Worm (Caenorhabditis elegans): ENCODE measurements around the gene B0454.26.

Gene B0454.26

ce11 chrII:3054221-3054620 lies 15.9 kb upstream of the B0454.26 start, which contains the start of gene lido-13:
lido-13 (minus strand) TSS chrII:3054321.
- no peak for TF ChIP-seq ref-1 (GFP tag; conservative IDR thresholded peaks at IDR 0.05)
- TF ChIP-seq med-1 (GFP tag; optimal IDR thresholded peaks at IDR 0.05; ENCODE audit: insufficient read depth) = no peak
- TF ChIP-seq ztf-29 (GFP tag; IDR thresholded peaks at IDR 0.05) = no peak
- TF ChIP-seq tab-1 (GFP tag; IDR thresholded peaks at IDR 0.05) = no peak
- no peak for TF ChIP-seq cog-1 (tag; optimal IDR thresholded peaks at IDR 0.05)
- no peak for TF ChIP-seq T22C8.4 (GFP tag; IDR thresholded peaks at IDR 0.05)
- no peak for TF ChIP-seq flt-1 (GFP tag; IDR thresholded peaks at IDR 0.05)
- no peak for TF ChIP-seq klf-2 (GFP tag; conservative IDR thresholded peaks at IDR 0.05)
- no peak for TF ChIP-seq ztf-23 (GFP tag; IDR thresholded peaks at IDR 0.05)

DNA sequence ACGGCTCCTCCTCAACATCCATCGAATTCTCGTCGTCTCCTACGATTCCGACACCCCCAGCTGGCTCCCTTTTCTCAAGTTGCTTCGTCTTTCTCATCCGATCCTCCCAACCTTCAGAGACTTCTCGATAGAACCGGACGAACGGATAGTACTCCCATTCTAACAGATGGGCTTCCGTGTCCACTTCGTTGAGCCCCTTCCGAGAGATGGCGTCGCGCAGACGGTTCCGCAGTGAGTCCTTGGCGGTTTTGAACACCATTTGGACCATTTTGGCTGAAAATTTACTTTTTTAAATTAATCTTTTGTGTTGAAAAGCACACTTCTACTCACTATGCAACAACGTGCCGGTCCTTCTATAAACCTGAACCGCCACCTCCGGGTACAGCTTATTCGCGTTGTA lies 15.3 kb upstream of the B0454.26 start:
- TF ChIP-seq ref-1 (GFP tag; conservative IDR thresholded peaks at IDR 0.05) (no peak), ztf-29 (GFP tag; IDR thresholded peaks at IDR 0.05) (no peak), T22C8.4 (GFP tag; IDR thresholded peaks at IDR 0.05) (no peak), med-1 (GFP tag; optimal IDR thresholded peaks at IDR 0.05; ENCODE audit: insufficient read depth) (no peak), flt-1 (GFP tag; IDR thresholded peaks at IDR 0.05) (no peak), tab-1 (GFP tag; IDR thresholded peaks at IDR 0.05) (no peak), klf-2 (GFP tag; conservative IDR thresholded peaks at IDR 0.05) (no peak), cog-1 (tag; optimal IDR thresholded peaks at IDR 0.05) (no peak), ztf-23 (GFP tag; IDR thresholded peaks at IDR 0.05) (no peak)

DNA sequence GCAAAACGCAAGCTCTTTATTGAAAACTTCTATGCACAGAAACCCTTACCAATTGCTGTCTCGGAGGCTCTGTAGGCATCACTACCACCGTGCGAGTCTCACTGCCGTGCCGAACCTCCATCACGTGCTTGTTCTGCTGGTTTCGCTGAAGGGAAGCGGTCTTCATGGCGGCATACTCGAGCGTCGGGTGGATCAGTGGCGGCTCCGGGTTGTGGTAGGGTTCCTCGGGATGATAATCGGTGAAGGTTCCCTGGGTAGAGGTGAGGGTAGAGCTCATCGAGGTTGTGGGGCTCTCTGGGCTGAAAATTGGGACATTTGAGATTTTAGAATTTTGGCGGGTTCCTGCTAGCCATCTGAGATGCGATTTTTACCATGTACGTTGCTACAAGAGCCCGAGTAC lies 14.5 kb upstream of the B0454.26 start:
- no peak for TF ChIP-seq T22C8.4 (GFP tag; IDR thresholded peaks at IDR 0.05)
- no peak for TF ChIP-seq cog-1 (tag; optimal IDR thresholded peaks at IDR 0.05)
- no peak for TF ChIP-seq ztf-23 (GFP tag; IDR thresholded peaks at IDR 0.05)
- TF ChIP-seq med-1 (GFP tag; optimal IDR thresholded peaks at IDR 0.05; ENCODE audit: insufficient read depth) = no peak
- TF ChIP-seq ztf-29 (GFP tag; IDR thresholded peaks at IDR 0.05) = no peak

DNA sequence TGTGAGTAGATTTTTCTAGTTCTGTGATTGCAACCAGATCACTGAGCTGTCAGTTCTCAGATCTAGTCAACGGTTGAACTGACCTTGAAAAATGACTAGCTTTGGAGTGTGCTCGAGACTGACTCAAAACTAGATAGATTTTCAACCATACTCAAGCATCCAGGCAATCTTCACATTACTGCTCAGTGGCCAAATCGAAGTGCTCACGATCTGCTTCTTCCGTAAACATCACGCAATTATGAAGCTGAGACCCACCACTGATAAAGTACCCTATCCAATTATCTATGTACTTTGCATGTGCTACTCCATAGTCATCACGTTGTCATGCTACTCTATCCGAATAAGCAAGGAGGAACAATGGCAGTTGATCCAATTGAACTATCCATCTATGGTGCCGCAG lies 13.0 kb upstream of the B0454.26 start:
- no peak for TF ChIP-seq flt-1 (GFP tag; IDR thresholded peaks at IDR 0.05)
- no peak for TF ChIP-seq ref-1 (GFP tag; conservative IDR thresholded peaks at IDR 0.05)
- TF ChIP-seq tab-1 (GFP tag; IDR thresholded peaks at IDR 0.05) = no peak
- no peak for TF ChIP-seq ztf-23 (GFP tag; IDR thresholded peaks at IDR 0.05)
- no peak for TF ChIP-seq klf-2 (GFP tag; conservative IDR thresholded peaks at IDR 0.05)
- no peak for TF ChIP-seq T22C8.4 (GFP tag; IDR thresholded peaks at IDR 0.05)
- no peak for TF ChIP-seq cog-1 (tag; optimal IDR thresholded peaks at IDR 0.05)
- TF ChIP-seq ztf-29 (GFP tag; IDR thresholded peaks at IDR 0.05) = no peak
- TF ChIP-seq med-1 (GFP tag; optimal IDR thresholded peaks at IDR 0.05; ENCODE audit: insufficient read depth) = no peak

DNA sequence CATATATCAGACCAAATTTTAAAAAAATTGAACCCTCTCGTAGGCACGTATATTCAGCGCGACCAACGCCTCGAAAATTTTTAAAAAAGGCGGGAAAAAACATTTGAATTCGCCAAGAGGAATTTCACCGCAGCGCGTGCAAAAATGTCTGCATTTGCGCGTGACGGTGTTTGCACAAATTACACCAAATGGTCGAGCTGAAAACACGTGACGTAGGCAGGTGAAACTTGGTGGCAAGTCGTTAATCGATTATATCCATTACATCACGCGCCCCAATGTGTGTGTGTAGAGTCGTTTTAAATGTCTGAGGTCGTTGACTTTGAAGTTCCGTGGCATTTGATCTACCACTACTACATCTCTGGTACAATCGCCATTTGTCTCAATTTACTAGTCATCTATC lies 12.3 kb upstream of the B0454.26 start, which contains the start of gene sri-31:
TSS of gene sri-31 (plus strand) at position 301 of the 400 bp plus-strand sequence.
- no peak for TF ChIP-seq med-1 (GFP tag; optimal IDR thresholded peaks at IDR 0.05; ENCODE audit: insufficient read depth)
- TF ChIP-seq flt-1 (GFP tag; IDR thresholded peaks at IDR 0.05) = no peak
- no peak for TF ChIP-seq ref-1 (GFP tag; conservative IDR thresholded peaks at IDR 0.05)
- TF ChIP-seq T22C8.4 (GFP tag; IDR thresholded peaks at IDR 0.05) = no peak
- TF ChIP-seq ztf-29 (GFP tag; IDR thresholded peaks at IDR 0.05) = no peak
- TF ChIP-seq tab-1 (GFP tag; IDR thresholded peaks at IDR 0.05) = no peak

DNA sequence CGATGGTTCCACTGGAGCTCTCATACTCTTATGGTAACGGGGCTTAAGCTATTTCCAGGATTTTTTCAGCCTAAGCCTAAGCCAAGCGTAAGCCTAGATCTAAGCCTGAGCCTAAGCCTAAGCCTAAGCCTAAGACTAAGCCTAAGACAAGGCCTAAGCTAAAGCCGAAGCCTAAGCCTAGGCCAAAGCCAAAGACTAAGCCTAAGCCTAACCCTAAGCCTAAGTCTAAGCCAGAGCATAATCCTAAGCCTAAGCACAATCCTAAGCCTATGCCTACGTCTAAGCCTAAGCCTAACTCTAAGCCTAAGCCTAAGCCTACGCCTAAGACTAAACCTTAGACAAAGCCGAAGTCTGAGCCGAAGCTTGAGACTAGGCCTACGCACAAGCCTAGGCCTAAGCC lies 10.6 kb upstream of the B0454.26 start:
- TF ChIP-seq tab-1 (GFP tag; IDR thresholded peaks at IDR 0.05) (no peak), flt-1 (GFP tag; IDR thresholded peaks at IDR 0.05) (no peak), ztf-23 (GFP tag; IDR thresholded peaks at IDR 0.05) (no peak), ref-1 (GFP tag; conservative IDR thresholded peaks at IDR 0.05) (no peak), cog-1 (tag; optimal IDR thresholded peaks at IDR 0.05) (no peak), klf-2 (GFP tag; conservative IDR thresholded peaks at IDR 0.05) (no peak), T22C8.4 (GFP tag; IDR thresholded peaks at IDR 0.05) (no peak), med-1 (GFP tag; optimal IDR thresholded peaks at IDR 0.05; ENCODE audit: insufficient read depth) (no peak), ztf-29 (GFP tag; IDR thresholded peaks at IDR 0.05) (no peak)

ce11 chrII:3048378-3048777 lies 10.0 kb upstream of the B0454.26 start, which contains the start of gene sri-28:
sri-28 (plus strand) TSS chrII:3048678.
- no peak for TF ChIP-seq cog-1 (tag; optimal IDR thresholded peaks at IDR 0.05)
- TF ChIP-seq ztf-29 (GFP tag; IDR thresholded peaks at IDR 0.05) = no peak
- no peak for TF ChIP-seq tab-1 (GFP tag; IDR thresholded peaks at IDR 0.05)
- no peak for TF ChIP-seq klf-2 (GFP tag; conservative IDR thresholded peaks at IDR 0.05)
- no peak for TF ChIP-seq ztf-23 (GFP tag; IDR thresholded peaks at IDR 0.05)
- TF ChIP-seq ref-1 (GFP tag; conservative IDR thresholded peaks at IDR 0.05) = no peak
- no peak for TF ChIP-seq med-1 (GFP tag; optimal IDR thresholded peaks at IDR 0.05; ENCODE audit: insufficient read depth)
- TF ChIP-seq T22C8.4 (GFP tag; IDR thresholded peaks at IDR 0.05) = no peak
- TF ChIP-seq flt-1 (GFP tag; IDR thresholded peaks at IDR 0.05) = no peak

ce11 chrII:3045875-3046274 lies 7.5 kb upstream of the B0454.26 start, which contains the start of gene sri-30:
sri-30 (plus strand) TSS chrII:3046175.
- TF ChIP-seq med-1 (GFP tag; optimal IDR thresholded peaks at IDR 0.05; ENCODE audit: insufficient read depth) = no peak
- no peak for TF ChIP-seq ztf-29 (GFP tag; IDR thresholded peaks at IDR 0.05)
- TF ChIP-seq klf-2 (GFP tag; conservative IDR thresholded peaks at IDR 0.05) = no peak
- no peak for TF ChIP-seq ztf-23 (GFP tag; IDR thresholded peaks at IDR 0.05)
- TF ChIP-seq tab-1 (GFP tag; IDR thresholded peaks at IDR 0.05) = no peak
- TF ChIP-seq ref-1 (GFP tag; conservative IDR thresholded peaks at IDR 0.05) = no peak

- no peak for TF ChIP-seq med-1 (GFP tag; optimal IDR thresholded peaks at IDR 0.05; ENCODE audit: insufficient read depth)
- TF ChIP-seq ztf-29 (GFP tag; IDR thresholded peaks at IDR 0.05) = no peak
- no peak for TF ChIP-seq ztf-23 (GFP tag; IDR thresholded peaks at IDR 0.05)
- no peak for TF ChIP-seq tab-1 (GFP tag; IDR thresholded peaks at IDR 0.05)
- TF ChIP-seq ref-1 (GFP tag; conservative IDR thresholded peaks at IDR 0.05) = no peak
- no peak for TF ChIP-seq T22C8.4 (GFP tag; IDR thresholded peaks at IDR 0.05)
- TF ChIP-seq klf-2 (GFP tag; conservative IDR thresholded peaks at IDR 0.05) = no peak
- TF ChIP-seq cog-1 (tag; optimal IDR thresholded peaks at IDR 0.05) = no peak
- TF ChIP-seq flt-1 (GFP tag; IDR thresholded peaks at IDR 0.05) = no peak
Measured at ce11 chrII:3045422-3045821, 7.1 kb upstream of the B0454.26 start.

- TF ChIP-seq ztf-23 (GFP tag; IDR thresholded peaks at IDR 0.05) (no peak), med-1 (GFP tag; optimal IDR thresholded peaks at IDR 0.05; ENCODE audit: insufficient read depth) (no peak), klf-2 (GFP tag; conservative IDR thresholded peaks at IDR 0.05) (no peak), tab-1 (GFP tag; IDR thresholded peaks at IDR 0.05) (no peak)
Measured at ce11 chrII:3044023-3044422, 5.7 kb upstream of the B0454.26 start, which contains the start of gene sri-29. sri-29 (plus strand) TSS chrII:3044323.
